Fruit fly (Drosophila melanogaster) whole organism: ENCODE results near the gene galla-2.

Source experiments
- Dll ChIP-seq: fragments of >200 bp; optimal IDR thresholded peaks from 2 replicates; lab custom pipeline; 2017
- psq ChIP-seq: fragments of >200 bp; optimal IDR thresholded peaks from 2 replicates; lab custom pipeline; 2017

- TF ChIP-seq Dll (lab: Kevin White, UChicago) = no peak
- TF ChIP-seq psq (lab: Kevin White, UChicago) = no peak
These were observed 39.9 kb upstream of the galla-2 start for dm6 chr3L:10842830-10843229.
